Worm (Caenorhabditis elegans) whole organism, young adult: ENCODE data around the gene nhr-206.
"Not testable (repeated sequence)": the region's sequence is repeated elsewhere in the genome, so short reads cannot be mapped to it uniquely, and the experiment has no call there.

Experiments
- B0019.2 ChIP-seq: fragments of 200-800 bp; sonication (Bioruptor generic); conservative IDR thresholded peaks from 2 replicates; pipeline ENCODE4 v1.3.6; 2022; ENCODE audit warnings: missing genetic modification reagents, missing genetic modification characterization, missing compliant biosample characterization
- B0261.1 ChIP-seq: sonication (generic microtip); optimal IDR thresholded peaks from 2 replicates; lab custom pipeline; 2016; ENCODE audit warnings: mild to moderate bottlenecking, missing genetic modification characterization, moderate library complexity, missing compliant biosample characterization
- C06A6.2 ChIP-seq: fragments of 200-800 bp; sonication (Bioruptor generic); conservative IDR thresholded peaks from 2 replicates; pipeline ENCODE4 v1.3.6; 2022; ENCODE audit warnings: missing genetic modification characterization, missing compliant biosample characterization
- F49E8.2 ChIP-seq: sonication (generic microtip); optimal IDR thresholded peaks from 3 replicates; lab custom pipeline; 2017; ENCODE audit warnings: missing genetic modification characterization, mild to moderate bottlenecking, missing compliant biosample characterization, antibody characterized with exemption, moderate library complexity; ENCODE audit not compliant: insufficient read depth
- F55B11.4 ChIP-seq: sonication (generic microtip); optimal IDR thresholded peaks from 2 replicates; lab custom pipeline; 2016; ENCODE audit warnings: missing compliant biosample characterization, missing genetic modification characterization, borderline replicate concordance; ENCODE audit not compliant: insufficient read depth
- F57C9.4 ChIP-seq: sonication (generic microtip); optimal IDR thresholded peaks from 2 replicates; lab custom pipeline; 2017; ENCODE audit warnings: mild to moderate bottlenecking, missing genetic modification characterization, missing compliant biosample characterization
- Y53F4B.3 ChIP-seq: fragments of 200-800 bp; sonication (Bioruptor generic); IDR thresholded peaks from 2 replicates; pipeline ENCODE4 v1.3.6; 2022; ENCODE audit warnings: missing genetic modification reagents, missing genetic modification characterization, missing compliant biosample characterization
- ZK185.1 ChIP-seq: sonication (generic microtip); optimal IDR thresholded peaks from 2 replicates; lab custom pipeline; 2016; ENCODE audit warnings: mild to moderate bottlenecking, missing genetic modification characterization, missing compliant biosample characterization; ENCODE audit not compliant: poor library complexity, severe bottlenecking
- aptf-2 ChIP-seq: fragments of 200-800 bp; sonication (Bioruptor generic); conservative IDR thresholded peaks from 2 replicates; pipeline ENCODE4 v1.3.6; 2022; ENCODE audit warnings: missing genetic modification reagents, missing genetic modification characterization, missing compliant biosample characterization
- cebp-1 ChIP-seq, 2 experiments: fragments of 200-800 bp in 1 of 2; sonication (Bioruptor generic) in 1 of 2; sonication (generic microtip) in 1 of 2; IDR thresholded peaks in 1 of 2; optimal IDR thresholded peaks in 1 of 2; 2 replicates each; pipeline versions ENCODE4 v1.3.6 to Lab custom; 2017 to 2022; ENCODE audit warnings: missing compliant biosample characterization in 2 of 2, missing genetic modification characterization in 2 of 2, mild to moderate bottlenecking in 1 of 2, missing genetic modification reagents in 1 of 2, moderate library complexity in 1 of 2
- ceh-91 ChIP-seq: fragments of 200-800 bp; sonication (Bioruptor generic); IDR thresholded peaks from 2 replicates; pipeline ENCODE4 v1.3.6; 2022; ENCODE audit warnings: missing genetic modification reagents, missing genetic modification characterization, missing compliant biosample characterization
- die-1 ChIP-seq: sonication (generic microtip); optimal IDR thresholded peaks from 2 replicates; lab custom pipeline; 2016; ENCODE audit warnings: missing genotype, mild to moderate bottlenecking, missing genetic modification characterization, missing compliant biosample characterization
- dpff-1 ChIP-seq: sonication (generic microtip); optimal IDR thresholded peaks from 2 replicates; lab custom pipeline; 2017; ENCODE audit warnings: mild to moderate bottlenecking, missing genetic modification characterization, missing compliant biosample characterization
- efl-1 ChIP-seq: fragments of 150-350 bp; optimal IDR thresholded peaks from 2 replicates; lab custom pipeline; 2014; ENCODE audit warnings: missing biosample characterization, missing genetic modification reagents, missing genetic modification characterization
- him-1 ChIP-seq: sonication (generic microtip); optimal IDR thresholded peaks from 2 replicates; lab custom pipeline; 2016; ENCODE audit warnings: missing genotype, missing genetic modification reagents, missing genetic modification characterization, missing compliant biosample characterization
- hmg-20 ChIP-seq: fragments of 200-800 bp; sonication (Bioruptor generic); IDR thresholded peaks from 2 replicates; pipeline ENCODE4 v1.3.6; 2022; ENCODE audit warnings: missing genetic modification reagents, missing genetic modification characterization, missing compliant biosample characterization
- hrde-1 ChIP-seq: sonication (generic microtip); optimal IDR thresholded peaks from 2 replicates; lab custom pipeline; 2016; ENCODE audit warnings: missing genetic modification characterization, mild to moderate bottlenecking, missing compliant biosample characterization, moderate library complexity, missing genotype, missing genetic modification reagents, borderline replicate concordance
- let-526 ChIP-seq: fragments of 200-800 bp; sonication (Bioruptor generic); IDR thresholded peaks from 2 replicates; pipeline ENCODE4 v1.3.6; 2022; ENCODE audit warnings: missing genetic modification reagents, missing genetic modification characterization, missing compliant biosample characterization
- lin-26 ChIP-seq: fragments of 200-800 bp; sonication (Bioruptor generic); IDR thresholded peaks from 2 replicates; pipeline ENCODE4 v1.3.6; 2022; ENCODE audit warnings: missing genetic modification reagents, missing genetic modification characterization, missing compliant biosample characterization
- lir-1 ChIP-seq: fragments of 200-800 bp; sonication (Bioruptor generic); conservative IDR thresholded peaks from 2 replicates; pipeline ENCODE4 v1.3.6; 2022; ENCODE audit warnings: missing genetic modification reagents, missing genetic modification characterization, missing compliant biosample characterization
- lsl-1 ChIP-seq: fragments of 200-800 bp; sonication (Bioruptor generic); optimal IDR thresholded peaks from 2 replicates; lab custom pipeline; 2018; ENCODE audit warnings: mild to moderate bottlenecking, missing genetic modification characterization, moderate library complexity, missing compliant biosample characterization
- madf-3 ChIP-seq: fragments of 200-800 bp; sonication (Bioruptor generic); IDR thresholded peaks from 2 replicates; pipeline ENCODE4 v1.3.6; 2022; ENCODE audit warnings: missing genetic modification reagents, missing genetic modification characterization, missing compliant biosample characterization
- madf-6 ChIP-seq: fragments of 200-800 bp; sonication (Bioruptor generic); IDR thresholded peaks from 2 replicates; pipeline ENCODE4 v1.3.6; 2022; ENCODE audit warnings: missing genetic modification reagents, missing genetic modification characterization, missing compliant biosample characterization
- madf-8 ChIP-seq: fragments of 200-800 bp; sonication (Bioruptor generic); conservative IDR thresholded peaks from 2 replicates; pipeline ENCODE4 v1.3.6; 2022; ENCODE audit warnings: missing genetic modification reagents, missing genetic modification characterization, missing compliant biosample characterization
- mel-28 ChIP-seq: sonication (generic microtip); optimal IDR thresholded peaks from 2 replicates; lab custom pipeline; 2016; ENCODE audit warnings: borderline replicate concordance, mild to moderate bottlenecking, missing genetic modification characterization, missing compliant biosample characterization
- nfya-2 ChIP-seq: fragments of 200-800 bp; sonication (Bioruptor generic); IDR thresholded peaks from 2 replicates; pipeline ENCODE4 v1.3.6; 2022; ENCODE audit warnings: missing genetic modification reagents, missing genetic modification characterization, missing compliant biosample characterization
- nfyb-1 ChIP-seq: fragments of 200-800 bp; sonication (Bioruptor generic); IDR thresholded peaks from 2 replicates; pipeline ENCODE4 v1.3.6; 2022; ENCODE audit warnings: missing genetic modification reagents, missing genetic modification characterization, missing compliant biosample characterization
- nhr-120 ChIP-seq: fragments of 200-800 bp; sonication (Bioruptor generic); IDR thresholded peaks from 2 replicates; pipeline ENCODE4 v1.3.6; 2022; ENCODE audit warnings: missing genetic modification characterization, missing compliant biosample characterization
- nhr-90 ChIP-seq: sonication (generic microtip); optimal IDR thresholded peaks from 2 replicates; lab custom pipeline; 2016; ENCODE audit warnings: missing genotype, mild to moderate bottlenecking, missing genetic modification characterization, missing compliant biosample characterization
- pha-4 ChIP-seq: fragments of 150-350 bp; sonication (generic microtip); optimal IDR thresholded peaks from 2 replicates; lab custom pipeline; 2014; ENCODE audit warnings: missing biosample characterization, missing genetic modification reagents, missing genetic modification characterization
- rcor-1 ChIP-seq: fragments of 200-800 bp; sonication (Bioruptor generic); IDR thresholded peaks from 2 replicates; pipeline ENCODE4 v1.3.6; 2022; ENCODE audit warnings: missing genetic modification reagents, missing genetic modification characterization, missing compliant biosample characterization
- snpc-1.1 ChIP-seq: sonication (generic microtip); optimal IDR thresholded peaks from 2 replicates; lab custom pipeline; 2017; ENCODE audit warnings: missing genetic modification characterization, mild to moderate bottlenecking, missing compliant biosample characterization, antibody characterized with exemption, moderate library complexity, missing genotype, missing genetic modification reagents; ENCODE audit not compliant: insufficient read depth
- snpc-3.4 ChIP-seq: sonication (generic microtip); optimal IDR thresholded peaks from 2 replicates; lab custom pipeline; 2017; ENCODE audit warnings: missing genetic modification characterization, mild to moderate bottlenecking, missing compliant biosample characterization, antibody characterized with exemption, moderate library complexity, missing genotype, missing genetic modification reagents
- snpc-4 ChIP-seq, 5 experiments: fragments of 150-350 bp in 1 of 5; sonication (generic microtip) in 4 of 5; optimal IDR thresholded peaks; 2 replicates each; lab custom pipeline; 2014 to 2018; ENCODE audit warnings: missing genetic modification characterization in 5 of 5, missing biosample characterization in 3 of 5, antibody characterized with exemption in 2 of 5, mild to moderate bottlenecking in 2 of 5, missing compliant biosample characterization in 2 of 5, missing genotype in 2 of 5, moderate library complexity in 2 of 5, missing genetic modification reagents in 1 of 5
- tbx-9 ChIP-seq: sonication (generic microtip); optimal IDR thresholded peaks from 2 replicates; lab custom pipeline; 2016; ENCODE audit warnings: borderline replicate concordance, missing genetic modification characterization, inconsistent platforms, missing compliant biosample characterization
- tlf-1 ChIP-seq: fragments of 200-800 bp; sonication (Bioruptor generic); optimal IDR thresholded peaks from 2 replicates; lab custom pipeline; 2018; ENCODE audit warnings: mild to moderate bottlenecking, missing genetic modification characterization, missing compliant biosample characterization
- unc-62 ChIP-seq: fragments of 150-350 bp; optimal IDR thresholded peaks from 2 replicates; lab custom pipeline; 2014; ENCODE audit warnings: missing biosample characterization, missing genetic modification reagents, missing genetic modification characterization
- xnd-1 ChIP-seq: sonication (generic microtip); optimal IDR thresholded peaks from 2 replicates; lab custom pipeline; 2016; ENCODE audit warnings: missing genotype, missing genetic modification reagents, missing genetic modification characterization, missing compliant biosample characterization
- ztf-18 ChIP-seq: sonication (generic microtip); optimal IDR thresholded peaks from 2 replicates; lab custom pipeline; 2016; ENCODE audit warnings: missing genotype, mild to moderate bottlenecking, missing genetic modification characterization, missing compliant biosample characterization
- ztf-3 ChIP-seq: fragments of 200-800 bp; sonication (Bioruptor generic); optimal IDR thresholded peaks from 2 replicates; lab custom pipeline; 2018; ENCODE audit warnings: mild to moderate bottlenecking, missing genetic modification characterization, missing compliant biosample characterization

Gene nhr-206

ce11 chrV:12120381-12120780 is 28.6 kb downstream of the nhr-206 start, which contains the start of gene C13C4.7:
Gene C13C4.7, minus strand, starts transcription at chrV:12120481.
- TF ChIP-seq nhr-90 (no peak), madf-3 (GFP tag; lab: Robert Waterston, UW) (no peak), dpff-1 (tag; lab: Kevin White, UChicago) (no peak), tlf-1 (GFP tag; lab: Kevin White, UChicago) (no peak), lin-26 (GFP tag; lab: Robert Waterston, UW) (no peak), snpc-1.1 (tag; lab: Kevin White, UChicago) (no peak), lsl-1 (GFP tag; lab: Kevin White, UChicago) (no peak), Y53F4B.3 (GFP tag; lab: Robert Waterston, UW) (no peak), snpc-4 (GFP tag; optimal IDR thresholded peaks at IDR 0.05; lab: Kevin White, UChicago) (no peak), snpc-4 (tag; optimal IDR thresholded peaks at IDR 0.05; lab: Kevin White, UChicago) (no peak), madf-8 (GFP tag; lab: Robert Waterston, UW) (no peak), let-526 (GFP tag; lab: Robert Waterston, UW) (no peak), efl-1 (GFP tag; lab: Kevin White, UChicago) (no peak), rcor-1 (GFP tag; lab: Robert Waterston, UW) (no peak), pha-4 (no peak), ceh-91 (no peak)

ce11 chrV:12121274-12121673 is 29.5 kb downstream of the nhr-206 start, which contains the start of gene C13C4.6:
Gene C13C4.6, plus strand, starts transcription at chrV:12121574.
- TF ChIP-seq lir-1 (GFP tag; lab: Robert Waterston, UW) (no peak), nfya-2 (GFP tag; lab: Robert Waterston, UW) (no peak), B0261.1 (tag; lab: Kevin White, UChicago) (no peak), ztf-18 (tag; lab: Kevin White, UChicago) (no peak), mel-28 (tag; lab: Kevin White, UChicago) (no peak), hmg-20 (GFP tag; lab: Robert Waterston, UW) (no peak)

ce11 chrV:12130688-12131087 is 38.9 kb downstream of the nhr-206 start, which contains the start of gene C27A7.6:
Gene C27A7.6, minus strand, starts transcription at chrV:12130788.
- TF ChIP-seq nfyb-1 (GFP tag; lab: Robert Waterston, UW); F55B11.4; ztf-3 (GFP tag; lab: Kevin White, UChicago): not testable (repeated sequence)

- not testable (repeated sequence) for TF ChIP-seq F49E8.2 (tag; lab: Kevin White, UChicago); him-1 (tag; lab: Kevin White, UChicago); aptf-2
Observed at ce11 chrV:12131157-12131556, 39.4 kb downstream of the nhr-206 start, which contains the start of gene enpp-1. Gene enpp-1, plus strand, starts transcription at chrV:12131457.

- TF ChIP-seq tbx-9 (tag; lab: Kevin White, UChicago) (no peak), Y53F4B.3 (GFP tag; lab: Robert Waterston, UW) (no peak), tlf-1 (GFP tag; lab: Kevin White, UChicago) (no peak), ZK185.1 (tag; lab: Kevin White, UChicago) (no peak), C06A6.2 (GFP tag; lab: Robert Waterston, UW) (no peak), snpc-3.4 (tag; lab: Kevin White, UChicago) (no peak), die-1 (tag; lab: Kevin White, UChicago) (no peak), cebp-1 (GFP tag; IDR thresholded peaks at IDR 0.05; lab: Robert Waterston, UW) (no peak), cebp-1 (tag; optimal IDR thresholded peaks at IDR 0.05; lab: Kevin White, UChicago) (no peak), F57C9.4 (tag; lab: Kevin White, UChicago) (no peak), rcor-1 (GFP tag; lab: Robert Waterston, UW) (no peak), him-1 (tag; lab: Kevin White, UChicago) (no peak), nhr-120 (GFP tag; lab: Robert Waterston, UW) (no peak), unc-62 (no peak), xnd-1 (tag; lab: Kevin White, UChicago) (no peak), hrde-1 (tag; lab: Kevin White, UChicago) (no peak), B0019.2 (GFP tag; lab: Robert Waterston, UW) (no peak), madf-6 (GFP tag; lab: Robert Waterston, UW) (no peak)
Observed at ce11 chrV:12137942-12138341, 46.1 kb downstream of the nhr-206 start.
